Worm (Caenorhabditis elegans): ENCODE results near the gene str-113.
"Not testable (repeated sequence)": the region's sequence is repeated elsewhere in the genome, so short reads cannot be mapped to it uniquely, and the experiment has no call there.

DNA sequence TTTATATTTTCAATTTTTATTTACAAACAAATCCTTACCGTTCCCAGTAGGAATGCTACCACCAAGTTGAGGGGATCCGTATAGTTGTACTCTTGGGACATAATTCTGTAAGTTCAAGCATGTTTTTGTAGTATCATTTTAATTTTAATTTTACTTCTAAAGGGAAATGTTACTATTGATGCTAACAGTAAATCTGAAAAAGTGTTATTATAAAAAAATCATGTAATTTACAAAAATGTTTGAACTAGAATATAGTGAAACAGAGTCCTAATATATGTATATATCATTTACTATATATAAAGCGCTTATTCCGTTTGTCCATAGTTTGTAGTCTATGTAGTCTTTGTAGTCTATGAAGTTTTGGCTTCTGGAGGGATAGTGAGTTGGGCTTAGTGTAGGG is 46.2 kb downstream of the str-113 start, which contains the start of gene srx-93:
- TF ChIP-seq unc-130 (GFP tag; optimal IDR thresholded peaks at IDR 0.05); snpc-4 (GFP tag; optimal IDR thresholded peaks at IDR 0.05); snpc-4 (tag; optimal IDR thresholded peaks at IDR 0.05); aptf-2 (GFP tag; conservative IDR thresholded peaks at IDR 0.05); ama-1 (optimal IDR thresholded peaks at IDR 0.05); ama-1 (GFP tag; optimal IDR thresholded peaks at IDR 0.05); ccch-3 (GFP tag; optimal IDR thresholded peaks at IDR 0.05); lag-1 (GFP tag; IDR thresholded peaks at IDR 0.05); lin-35 (GFP tag; optimal IDR thresholded peaks at IDR 0.05): not testable (repeated sequence)

All from whole organism, young adult.